Fruit fly (Drosophila melanogaster): Measurements from ENCODE around the gene ncm.

ncm gene

DNA sequence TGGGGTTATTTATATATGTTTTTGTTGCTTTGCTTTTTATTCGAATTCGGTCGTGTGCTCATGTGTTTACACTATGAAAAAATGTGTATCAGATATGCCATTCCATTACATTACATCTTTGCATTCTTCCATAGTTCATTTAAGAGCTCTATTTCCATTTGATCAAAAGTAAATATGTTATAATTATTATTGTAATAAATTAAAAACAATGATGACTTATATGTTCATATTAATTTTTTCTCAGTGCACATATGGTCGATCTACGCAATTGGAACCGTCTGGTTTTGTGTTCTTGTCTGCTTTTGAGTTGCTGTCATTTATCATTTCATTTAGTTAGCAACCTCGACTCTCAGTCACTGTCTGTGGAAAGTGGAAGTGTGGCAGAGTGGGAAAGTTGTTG, 28.7 kb upstream of the ncm start (continued):
- TF ChIP-seq CG6813 (GFP tag; optimal IDR thresholded peaks at IDR 0.05) (peak; percentile 81), Sin3A (optimal IDR thresholded peaks at IDR 0.05) (no peak), lov (optimal IDR thresholded peaks at IDR 0.05) (no peak), lov (GFP tag; IDR thresholded peaks at IDR 0.05) (peak; percentile 87), CG17829 (tag; optimal IDR thresholded peaks at IDR 0.05) (peak; percentile 97), repo (GFP tag; optimal IDR thresholded peaks at IDR 0.05) (peak; percentile 49), CG15601 (tag; optimal IDR thresholded peaks at IDR 0.05) (peak; percentile 96), Ravus (GFP tag; IDR thresholded peaks at IDR 0.05) (peak; percentile 84), prd (optimal IDR thresholded peaks at IDR 0.05) (no peak), prd (GFP tag; IDR thresholded peaks at IDR 0.05) (peak; percentile 96), Ets65A (GFP tag) (peak; percentile 93), org-1 (GFP tag; optimal IDR thresholded peaks at IDR 0.05) (peak; percentile 78), sd (tag; optimal IDR thresholded peaks at IDR 0.05) (peak; percentile 81), Rx (GFP tag; IDR thresholded peaks at IDR 0.05) (no peak; the same call in 1 of the 2 replicates), CG32772 (GFP tag; IDR thresholded peaks at IDR 0.05) (peak; percentile 92; the same call in 1 of the 2 replicates), Meics (GFP tag; optimal IDR thresholded peaks at IDR 0.05) (peak; percentile 80), CG11695 (GFP tag; IDR thresholded peaks at IDR 0.05) (peak; percentile 94), CG8290 (GFP tag; optimal IDR thresholded peaks at IDR 0.05) (peak; percentile 93), CG8290 (tag; optimal IDR thresholded peaks at IDR 0.05) (peak in 1 of 2 experiments; percentile 46), Ada2b (GFP tag; IDR thresholded peaks at IDR 0.05) (peak; percentile 92), sim (GFP tag; IDR thresholded peaks at IDR 0.05) (peak; percentile 95), Nf-YA (GFP tag; IDR thresholded peaks at IDR 0.05) (no peak; the same call in 1 of the 2 replicates), HLH3B (GFP tag; IDR thresholded peaks at IDR 0.05) (peak; percentile 96), Mad (GFP tag; optimal IDR thresholded peaks at IDR 0.05) (peak; percentile 34), gro (GFP tag; optimal IDR thresholded peaks at IDR 0.05) (no peak), CG6254 (GFP tag; optimal IDR thresholded peaks at IDR 0.05) (peak; percentile 91), ttk (GFP tag; IDR thresholded peaks at IDR 0.05) (peak; percentile 88), chn (GFP tag; optimal IDR thresholded peaks at IDR 0.05) (peak; percentile 66), mirr (GFP tag; optimal IDR thresholded peaks at IDR 0.05) (no peak), twi (tag; optimal IDR thresholded peaks at IDR 0.05) (peak; percentile 94), ssp (GFP tag; IDR thresholded peaks at IDR 0.05) (peak; percentile 85), CG17359 (tag; optimal IDR thresholded peaks at IDR 0.05) (peak; percentile 91), cad (GFP tag; optimal IDR thresholded peaks at IDR 0.05) (no peak), CG4360 (GFP tag; IDR thresholded peaks at IDR 0.05) (peak; percentile 73), CG7928 (GFP tag; optimal IDR thresholded peaks at IDR 0.05) (peak; percentile 4), crp (GFP tag; optimal IDR thresholded peaks at IDR 0.05) (peak in 1 of 2 experiments; percentile 14), CG12071 (GFP tag; optimal IDR thresholded peaks at IDR 0.05) (peak; percentile 59), CG4282 (GFP tag; optimal IDR thresholded peaks at IDR 0.05) (no peak), CG32767 (GFP tag; IDR thresholded peaks at IDR 0.05) (peak; percentile 84), ems (GFP tag; optimal IDR thresholded peaks at IDR 0.05) (peak; percentile 21), CG13296 (GFP tag; optimal IDR thresholded peaks at IDR 0.05) (peak; percentile 70), CG11560 (tag; IDR thresholded peaks at IDR 0.05) (no peak; the same call in 2 of the 3 replicates), ind (GFP tag; optimal IDR thresholded peaks at IDR 0.05) (peak; percentile 85), CG7357 (GFP tag; IDR thresholded peaks at IDR 0.05) (peak; percentile 82), CG6683 (GFP tag; optimal IDR thresholded peaks at IDR 0.05) (no peak), ken (GFP tag; IDR thresholded peaks at IDR 0.05) (peak; percentile 83; the same call in 2 of the 3 replicates), hkb (optimal IDR thresholded peaks at IDR 0.05) (no peak), hkb (GFP tag; IDR thresholded peaks at IDR 0.05) (peak; percentile 93), CG3163 (GFP tag; optimal IDR thresholded peaks at IDR 0.05) (no peak), pita (GFP tag; optimal IDR thresholded peaks at IDR 0.05) (no peak), dysf (GFP tag; IDR thresholded peaks at IDR 0.05) (peak; percentile 94), fru (optimal IDR thresholded peaks at IDR 0.05) (no peak), CG2678 (tag; optimal IDR thresholded peaks at IDR 0.05) (no peak), CG34376 (GFP tag; optimal IDR thresholded peaks at IDR 0.05) (no peak)

All from whole organism, embryonic.